Worm (Caenorhabditis elegans) whole organism, mixed stage, embryonic: ENCODE results near the gene idi-1.

Source experiments
- blmp-1 ChIP-seq: fragments of 150-350 bp; optimal IDR thresholded peaks from 2 replicates; lab custom pipeline; 2014; ENCODE audit warnings: missing biosample characterization, missing genetic modification characterization
- cnd-1 ChIP-seq: fragments of 200-800 bp; sonication (Bioruptor generic); optimal IDR thresholded peaks from 2 replicates; lab custom pipeline; 2018; ENCODE audit warnings: mild to moderate bottlenecking, missing genetic modification characterization, missing compliant biosample characterization
- elt-3 ChIP-seq: fragments of 150-350 bp; optimal IDR thresholded peaks from 2 replicates; lab custom pipeline; 2014; ENCODE audit warnings: missing biosample characterization, missing genetic modification characterization
- mab-5 ChIP-seq: fragments of 150-350 bp; optimal IDR thresholded peaks from 2 replicates; lab custom pipeline; 2014; ENCODE audit warnings: missing biosample characterization, missing genetic modification characterization
- nhr-12 ChIP-seq: fragments of 150-350 bp; optimal IDR thresholded peaks from 2 replicates; lab custom pipeline; 2014; ENCODE audit warnings: missing biosample characterization, missing genetic modification characterization
- nhr-28 ChIP-seq: fragments of 150-350 bp; optimal IDR thresholded peaks from 2 replicates; lab custom pipeline; 2014; ENCODE audit warnings: missing biosample characterization, missing genetic modification characterization
- pha-4 ChIP-seq: fragments of 150-350 bp; optimal IDR thresholded peaks from 2 replicates; lab custom pipeline; 2018; ENCODE audit warnings: missing biosample characterization, missing genetic modification reagents, missing genetic modification characterization
- snpc-4 ChIP-seq: fragments of 150-350 bp; optimal IDR thresholded peaks from 2 replicates; lab custom pipeline; 2014; ENCODE audit warnings: missing biosample characterization, missing genetic modification characterization
- unc-39 ChIP-seq: fragments of 150-350 bp; optimal IDR thresholded peaks from 2 replicates; lab custom pipeline; 2014; ENCODE audit warnings: missing biosample characterization, missing genetic modification characterization
- unc-62 ChIP-seq: fragments of 150-350 bp; optimal IDR thresholded peaks from 2 replicates; lab custom pipeline; 2014; ENCODE audit warnings: missing biosample characterization, missing genetic modification reagents, missing genetic modification characterization
- zip-8 ChIP-seq: fragments of 150-350 bp; optimal IDR thresholded peaks from 2 replicates; lab custom pipeline; 2014; ENCODE audit warnings: missing biosample characterization, missing genetic modification characterization

- TF ChIP-seq pha-4 (no peak), snpc-4 (tag; lab: Kevin White, UChicago) (no peak), elt-3 (tag; lab: Kevin White, UChicago) (no peak), unc-62 (GFP tag; lab: Kevin White, UChicago) (no peak), nhr-12 (no peak), blmp-1 (tag; lab: Kevin White, UChicago) (no peak), cnd-1 (tag; lab: Kevin White, UChicago) (no peak), unc-39 (tag; lab: Kevin White, UChicago) (no peak), mab-5 (tag; lab: Kevin White, UChicago) (no peak), zip-8 (tag; lab: Kevin White, UChicago) (no peak), nhr-28 (tag; lab: Kevin White, UChicago) (no peak)
Measured at ce11 chrIII:8080165-8080738, 11.3 kb upstream of the idi-1 start, which contains the start of the genes dcr-1 and apc-2.
